Worm (Caenorhabditis elegans) whole organism, midembryonic: Measurements from ENCODE around the gene K06A4.7.

Experiments
- T22C8.4 ChIP-seq: fragments of 200-800 bp; sonication (Bioruptor generic); IDR thresholded peaks from 2 replicates; pipeline ENCODE4 v1.3.6; 2022; ENCODE audit warnings: missing genetic modification characterization, missing compliant biosample characterization
- cog-1 ChIP-seq: sonication (generic microtip); optimal IDR thresholded peaks from 2 replicates; lab custom pipeline; 2016; ENCODE audit warnings: missing genetic modification characterization, missing compliant biosample characterization
- flt-1 ChIP-seq: fragments of 200-800 bp; sonication (Bioruptor generic); IDR thresholded peaks from 2 replicates; pipeline ENCODE4 v1.3.6; 2022; ENCODE audit warnings: missing genetic modification characterization, missing compliant biosample characterization
- klf-2 ChIP-seq: fragments of 200-800 bp; sonication (Bioruptor generic); conservative IDR thresholded peaks from 2 replicates; pipeline ENCODE4 v1.3.6; 2022; ENCODE audit warnings: missing genetic modification reagents, missing genetic modification characterization, missing compliant biosample characterization
- med-1 ChIP-seq: sonication (generic microtip); optimal IDR thresholded peaks from 2 replicates; lab custom pipeline; 2017; ENCODE audit warnings: missing genetic modification characterization, mild to moderate bottlenecking, missing compliant biosample characterization, antibody characterized with exemption, missing genetic modification reagents; ENCODE audit not compliant: insufficient read depth
- ref-1 ChIP-seq: fragments of 200-800 bp; sonication (Bioruptor generic); conservative IDR thresholded peaks from 2 replicates; pipeline ENCODE4 v1.3.6; 2022; ENCODE audit warnings: missing genetic modification reagents, missing genetic modification characterization, missing compliant biosample characterization
- tab-1 ChIP-seq: fragments of 200-800 bp; sonication (Bioruptor generic); IDR thresholded peaks from 2 replicates; pipeline ENCODE4 v1.3.6; 2022; ENCODE audit warnings: missing genetic modification characterization, missing compliant biosample characterization
- ztf-23 ChIP-seq: fragments of 200-800 bp; sonication (Bioruptor generic); IDR thresholded peaks from 2 replicates; pipeline ENCODE4 v1.3.6; 2022; ENCODE audit warnings: missing genetic modification reagents, missing genetic modification characterization, missing compliant biosample characterization
- ztf-29 ChIP-seq: fragments of 200-800 bp; sonication (Bioruptor generic); IDR thresholded peaks from 2 replicates; pipeline ENCODE4 v1.3.6; 2022; ENCODE audit warnings: missing genetic modification reagents, missing genetic modification characterization, missing compliant biosample characterization

Gene K06A4.7

ce11 chrV:9441046-9441445, 50.2 kb downstream of the K06A4.7 start:
- TF ChIP-seq cog-1 (tag; lab: Kevin White, UChicago) (no peak), ref-1 (no peak), ztf-29 (GFP tag; lab: Robert Waterston, UW) (no peak), T22C8.4 (GFP tag; lab: Robert Waterston, UW) (no peak), med-1 (GFP tag; lab: Kevin White, UChicago) (no peak), tab-1 (GFP tag; lab: Robert Waterston, UW) (no peak), klf-2 (GFP tag; lab: Robert Waterston, UW) (no peak), flt-1 (GFP tag; lab: Robert Waterston, UW) (no peak), ztf-23 (GFP tag; lab: Robert Waterston, UW) (no peak)

- TF ChIP-seq flt-1 (GFP tag; lab: Robert Waterston, UW) (no peak), ref-1 (no peak), klf-2 (GFP tag; lab: Robert Waterston, UW) (no peak), cog-1 (tag; lab: Kevin White, UChicago) (no peak), tab-1 (GFP tag; lab: Robert Waterston, UW) (no peak), ztf-23 (GFP tag; lab: Robert Waterston, UW) (no peak), med-1 (GFP tag; lab: Kevin White, UChicago) (no peak), T22C8.4 (GFP tag; lab: Robert Waterston, UW) (no peak), ztf-29 (GFP tag; lab: Robert Waterston, UW) (no peak)
These were observed 51.3 kb downstream of the K06A4.7 start for ce11 chrV:9440003-9440319.
